Worm (Caenorhabditis elegans): Measurements from ENCODE around the gene ifta-2.
A peak's percentile ranks its signal among the peaks of the same experiment; 100 is the strongest.

ifta-2 gene

ce11 chrIV:17268628-17269027 is 33.2 kb downstream of the ifta-2 start:
- TF ChIP-seq W03F9.2 (tag; optimal IDR thresholded peaks at IDR 0.05) (peak; percentile 12), dao-5 (tag; optimal IDR thresholded peaks at IDR 0.05) (no peak), him-1 (tag; optimal IDR thresholded peaks at IDR 0.05) (no peak)

ce11 chrIV:17268069-17268468 is 33.8 kb downstream of the ifta-2 start:
- no peak for TF ChIP-seq dao-5 (tag; optimal IDR thresholded peaks at IDR 0.05)
- TF ChIP-seq W03F9.2 (tag; optimal IDR thresholded peaks at IDR 0.05) = no peak
- no peak for TF ChIP-seq him-1 (tag; optimal IDR thresholded peaks at IDR 0.05)

ce11 chrIV:17267304-17267891 is 34.4 kb downstream of the ifta-2 start:
- no peak for TF ChIP-seq him-1 (tag; optimal IDR thresholded peaks at IDR 0.05)
- TF ChIP-seq W03F9.2 (tag; optimal IDR thresholded peaks at IDR 0.05) = no peak
- no peak for TF ChIP-seq dao-5 (tag; optimal IDR thresholded peaks at IDR 0.05)

- TF ChIP-seq dao-5 (tag; optimal IDR thresholded peaks at IDR 0.05) (no peak), W03F9.2 (tag; optimal IDR thresholded peaks at IDR 0.05) (no peak), him-1 (tag; optimal IDR thresholded peaks at IDR 0.05) (no peak)
Measured at ce11 chrIV:17265716-17266115, 36.1 kb downstream of the ifta-2 start.

ce11 chrIV:17265279-17265678 is 36.6 kb downstream of the ifta-2 start, which contains the start of gene str-187:
str-187 (plus strand) TSS chrIV:17265579.
- no peak for TF ChIP-seq dao-5 (tag; optimal IDR thresholded peaks at IDR 0.05)
- TF ChIP-seq W03F9.2 (tag; optimal IDR thresholded peaks at IDR 0.05) = no peak
- no peak for TF ChIP-seq him-1 (tag; optimal IDR thresholded peaks at IDR 0.05)

- TF ChIP-seq him-1 (tag; optimal IDR thresholded peaks at IDR 0.05) = no peak
- TF ChIP-seq dao-5 (tag; optimal IDR thresholded peaks at IDR 0.05) = no peak
- TF ChIP-seq W03F9.2 (tag; optimal IDR thresholded peaks at IDR 0.05) = no peak
Measured at ce11 chrIV:17264714-17265113, 37.1 kb downstream of the ifta-2 start, which contains the start of gene F26D10.13. F26D10.13 (minus strand) TSS chrIV:17264814.

ce11 chrIV:17263714-17264113 is 38.1 kb downstream of the ifta-2 start:
- TF ChIP-seq dao-5 (tag; optimal IDR thresholded peaks at IDR 0.05) (no peak), W03F9.2 (tag; optimal IDR thresholded peaks at IDR 0.05) (no peak), him-1 (tag; optimal IDR thresholded peaks at IDR 0.05) (no peak)

- no peak for TF ChIP-seq W03F9.2 (tag; optimal IDR thresholded peaks at IDR 0.05)
- TF ChIP-seq dao-5 (tag; optimal IDR thresholded peaks at IDR 0.05) = no peak
- TF ChIP-seq him-1 (tag; optimal IDR thresholded peaks at IDR 0.05) = no peak
Measured at ce11 chrIV:17262385-17262784, 39.4 kb downstream of the ifta-2 start, which contains the start of gene ZK550.6. ZK550.6 (minus strand) TSS chrIV:17262485.

ce11 chrIV:17259310-17259709 is 42.5 kb downstream of the ifta-2 start, which contains the start of gene phyh-1:
phyh-1 (minus strand) TSS chrIV:17259410.
- TF ChIP-seq dao-5 (tag; optimal IDR thresholded peaks at IDR 0.05) (no peak), him-1 (tag; optimal IDR thresholded peaks at IDR 0.05) (no peak), W03F9.2 (tag; optimal IDR thresholded peaks at IDR 0.05) (no peak)

ce11 chrIV:17258824-17259223 is 43.0 kb downstream of the ifta-2 start:
- TF ChIP-seq dao-5 (tag; optimal IDR thresholded peaks at IDR 0.05) = no peak
- TF ChIP-seq W03F9.2 (tag; optimal IDR thresholded peaks at IDR 0.05) = no peak
- TF ChIP-seq him-1 (tag; optimal IDR thresholded peaks at IDR 0.05) = no peak

- no peak for TF ChIP-seq W03F9.2 (tag; optimal IDR thresholded peaks at IDR 0.05)
Measured at ce11 chrIV:17255001-17255400, 46.8 kb downstream of the ifta-2 start, which contains the start of gene gtf-2E1. gtf-2E1 (plus strand) TSS chrIV:17255301.

ce11 chrIV:17253435-17253834 is 48.4 kb downstream of the ifta-2 start:
- TF ChIP-seq him-1 (tag; optimal IDR thresholded peaks at IDR 0.05) (no peak), W03F9.2 (tag; optimal IDR thresholded peaks at IDR 0.05) (no peak)
